Worm (Caenorhabditis elegans): ENCODE data around the gene kcmf-1.

DNA sequence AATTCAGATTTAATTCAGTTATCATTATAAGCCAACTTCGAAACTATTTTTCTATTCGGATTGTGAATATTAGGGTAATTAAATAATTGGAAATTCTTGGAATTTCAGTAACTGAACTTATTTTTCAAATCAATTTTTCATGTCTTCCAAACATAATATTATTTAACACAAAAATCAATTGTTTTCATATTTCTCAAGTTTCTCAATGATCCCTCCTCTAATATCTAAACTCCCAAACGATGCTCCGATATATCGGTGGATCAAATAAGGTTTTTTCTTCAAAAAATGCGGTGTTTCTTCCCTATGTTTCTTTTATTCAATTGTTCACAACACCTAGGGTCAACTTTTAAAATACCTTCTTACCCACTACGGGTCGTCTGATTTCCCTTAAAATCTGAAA is 12.7 kb upstream of the kcmf-1 start:
- TF ChIP-seq npax-4 (tag; optimal IDR thresholded peaks at IDR 0.05), result no peak
- no peak for TF ChIP-seq ceh-24 (tag; optimal IDR thresholded peaks at IDR 0.05)
- TF ChIP-seq hlh-30 (tag; optimal IDR thresholded peaks at IDR 0.05; ENCODE audit: insufficient read depth), result no peak
- no peak for TF ChIP-seq ets-4 (tag; optimal IDR thresholded peaks at IDR 0.05)
- no peak for TF ChIP-seq unc-3 (GFP tag; conservative IDR thresholded peaks at IDR 0.05)
- no peak for TF ChIP-seq unc-3 (tag; optimal IDR thresholded peaks at IDR 0.05)
- no peak for TF ChIP-seq pha-2 (tag; optimal IDR thresholded peaks at IDR 0.05)
